Fruit fly (Drosophila melanogaster) whole organism, embryonic: ENCODE results near the gene CG33939.

Experiments used
- CG15479 ChIP-seq: fragments of 200-800 bp; sonication (Bioruptor generic); optimal IDR thresholded peaks from 3 replicates; lab custom pipeline; 2019; ENCODE audit warnings: missing biosample characterization, mild to moderate bottlenecking, missing genetic modification characterization, moderate library complexity
- CG2678 ChIP-seq: fragments of 200-800 bp; sonication (Bioruptor generic); optimal IDR thresholded peaks from 3 replicates; lab custom pipeline; 2019; ENCODE audit warnings: missing biosample characterization, mild to moderate bottlenecking, missing genetic modification characterization, moderate library complexity
- CG43689 ChIP-seq: fragments of 200-800 bp; sonication (Bioruptor generic); IDR thresholded peaks from 2 replicates; pipeline ENCODE4 v1.3.6; 2022; ENCODE audit warnings: missing biosample characterization, missing genetic modification characterization
- Dip2 ChIP-seq: fragments of 200-800 bp; sonication (Bioruptor generic); IDR thresholded peaks from 2 replicates; pipeline ENCODE4 v1.3.6; 2022; ENCODE audit warnings: missing biosample characterization, missing genetic modification characterization

DNA sequence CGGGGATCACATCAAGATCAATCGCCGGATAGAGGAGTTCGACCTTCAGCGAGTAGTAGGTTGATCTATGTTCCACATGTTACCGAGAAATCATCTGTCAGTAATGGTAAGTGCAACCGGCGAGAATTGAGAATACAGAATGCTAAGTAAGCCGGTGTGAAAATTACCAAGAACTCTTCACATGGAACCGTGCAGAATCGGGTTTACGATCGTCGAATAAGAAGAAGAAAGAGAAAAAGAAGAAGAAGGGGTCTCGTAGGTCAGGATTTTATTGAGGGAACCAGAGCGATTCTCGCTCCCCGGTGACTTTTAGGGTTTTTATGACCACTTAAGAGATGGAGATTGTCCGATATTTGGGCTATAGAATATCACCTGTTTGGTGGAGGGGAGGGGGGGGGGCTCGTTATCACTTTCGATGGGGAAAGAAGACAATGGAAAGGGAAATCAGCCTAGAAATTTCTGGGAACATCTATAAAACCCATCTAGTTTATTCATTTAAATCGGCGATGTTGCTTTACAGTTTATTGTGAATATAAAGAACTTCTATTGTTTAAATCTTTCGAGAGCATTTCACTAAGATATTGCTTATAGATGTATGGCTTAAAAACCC lies 46.4 kb upstream of the CG33939 start:
- TF ChIP-seq CG43689 (GFP tag; lab: Robert Waterston, UW) (no peak), CG15479 (GFP tag; lab: Kevin White, UChicago) (no peak), CG2678 (tag; lab: Kevin White, UChicago) (no peak), Dip2 (GFP tag; lab: Robert Waterston, UW) (no peak)
